Worm (Caenorhabditis elegans): ENCODE measurements around the gene dis-3.

DNA sequence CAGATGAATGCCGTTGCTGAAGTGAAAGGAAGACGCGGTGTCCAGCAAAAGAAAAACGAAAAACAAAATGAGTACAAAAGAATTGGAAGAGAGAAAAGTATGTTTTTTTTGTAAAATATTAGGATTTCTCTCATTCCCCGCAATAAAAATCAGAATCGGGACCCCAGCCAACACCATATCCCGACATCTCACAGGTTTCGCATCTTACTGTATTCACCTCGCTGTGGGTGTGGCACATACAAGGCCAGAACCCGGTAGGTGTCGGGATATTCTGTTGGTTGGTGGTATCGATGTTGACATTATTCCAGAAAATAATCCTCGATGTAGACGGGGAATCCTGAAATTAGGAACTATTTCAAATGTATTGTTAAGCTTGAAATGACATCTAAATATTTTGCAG is 19.8 kb downstream of the dis-3 start:
- no peak for TF ChIP-seq unc-62 (GFP tag; optimal IDR thresholded peaks at IDR 0.05)
- TF ChIP-seq tbx-8 (GFP tag; optimal IDR thresholded peaks at IDR 0.05), result no peak
- TF ChIP-seq pha-4 (tag; optimal IDR thresholded peaks at IDR 0.05), result no peak
- TF ChIP-seq nhr-12 (tag; optimal IDR thresholded peaks at IDR 0.05), result no peak
- TF ChIP-seq ztf-11 (tag; optimal IDR thresholded peaks at IDR 0.05), result no peak
- no peak for TF ChIP-seq nhr-237 (tag; optimal IDR thresholded peaks at IDR 0.05)
- no peak for TF ChIP-seq blmp-1 (tag; optimal IDR thresholded peaks at IDR 0.05)
- TF ChIP-seq unc-39 (tag; optimal IDR thresholded peaks at IDR 0.05), result no peak
- no peak for TF ChIP-seq ces-1 (GFP tag; optimal IDR thresholded peaks at IDR 0.05)
- TF ChIP-seq ceh-39 (tag; optimal IDR thresholded peaks at IDR 0.05), result no peak
- TF ChIP-seq lsy-2 (tag; optimal IDR thresholded peaks at IDR 0.05), result no peak
- no peak for TF ChIP-seq snpc-4 (tag; optimal IDR thresholded peaks at IDR 0.05)

All from whole organism, mixed stage, embryonic.